Worm (Caenorhabditis elegans) whole organism, L4/young adult: ENCODE measurements around the gene T04A11.1.
"Not testable (repeated sequence)": the region's sequence is repeated elsewhere in the genome, so short reads cannot be mapped to it uniquely, and the experiment has no call there.

Experiments used
- W03F9.2 ChIP-seq: fragments of 150-350 bp; optimal IDR thresholded peaks from 2 replicates; lab custom pipeline; 2014; ENCODE audit warnings: missing biosample characterization, missing genetic modification characterization
- him-1 ChIP-seq: sonication (generic microtip); optimal IDR thresholded peaks from 2 replicates; lab custom pipeline; 2016; ENCODE audit warnings: missing genotype, missing genetic modification reagents, missing genetic modification characterization, missing compliant biosample characterization

- not testable (repeated sequence) for TF ChIP-seq W03F9.2 (tag; lab: Kevin White, UChicago); him-1
Measured at ce11 chrIV:12484479-12484878, 7.6 kb upstream of the T04A11.1 start, which contains the start of gene T04A11.4.
